Worm (Caenorhabditis elegans) whole organism, L2 larva: Measurements from ENCODE around the gene grl-3.
"Not testable (repeated sequence)": the region's sequence is repeated elsewhere in the genome, so short reads cannot be mapped to it uniquely, and the experiment has no call there.

Experiments
- ceh-82 ChIP-seq: fragments of 150-350 bp; optimal IDR thresholded peaks from 2 replicates; lab custom pipeline; 2014; ENCODE audit warnings: missing biosample characterization, missing genetic modification characterization
- dmd-4 ChIP-seq: sonication (generic microtip); optimal IDR thresholded peaks from 2 replicates; lab custom pipeline; 2017; ENCODE audit warnings: missing biosample characterization, missing genetic modification characterization
- lsy-2 ChIP-seq, 2 experiments: fragments of 150-350 bp in 1 of 2; sonication (generic microtip) in 1 of 2; optimal IDR thresholded peaks; 2 replicates each; lab custom pipeline; 2014 to 2017; ENCODE audit warnings: missing biosample characterization in 2 of 2, missing genetic modification characterization in 2 of 2
- nhr-11 ChIP-seq: fragments of 150-350 bp; optimal IDR thresholded peaks from 2 replicates; lab custom pipeline; 2014; ENCODE audit warnings: missing biosample characterization, missing genetic modification characterization
- nhr-12 ChIP-seq: fragments of 150-350 bp; optimal IDR thresholded peaks from 2 replicates; lab custom pipeline; 2014; ENCODE audit warnings: missing biosample characterization, missing genetic modification characterization
- snpc-4 ChIP-seq: fragments of 150-350 bp; optimal IDR thresholded peaks from 2 replicates; lab custom pipeline; 2014; ENCODE audit warnings: missing biosample characterization, missing genetic modification characterization

DNA sequence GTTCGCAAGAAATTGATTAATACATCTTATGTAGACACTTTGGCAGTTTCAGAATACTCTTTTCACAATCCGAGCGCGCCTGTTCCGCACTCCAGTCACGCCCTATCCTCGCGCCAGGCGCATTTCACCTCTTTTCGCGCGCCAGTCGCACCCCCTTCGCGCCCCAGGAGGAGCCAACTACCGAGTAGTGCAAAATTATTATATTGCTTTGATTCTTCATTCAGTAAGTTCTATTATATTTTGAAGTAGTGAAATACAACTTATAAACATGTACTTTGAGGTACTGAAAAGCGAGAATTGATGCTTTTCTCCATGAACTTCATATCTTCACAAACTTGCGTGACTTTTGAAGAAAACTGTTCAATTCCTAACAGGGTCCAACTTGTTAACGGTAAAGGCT is 15.2 kb upstream of the grl-3 start, which contains the start of gene nas-18:
- not testable (repeated sequence) for TF ChIP-seq lsy-2 (tag; optimal IDR thresholded peaks at IDR 0.05; lab: Kevin White, UChicago); dmd-4 (tag; lab: Kevin White, UChicago); snpc-4 (tag; lab: Kevin White, UChicago); nhr-11 (tag; lab: Kevin White, UChicago); nhr-12 (tag; lab: Kevin White, UChicago); ceh-82 (tag; lab: Kevin White, UChicago)
